Worm (Caenorhabditis elegans): ENCODE data around the gene cope-1.

DNA sequence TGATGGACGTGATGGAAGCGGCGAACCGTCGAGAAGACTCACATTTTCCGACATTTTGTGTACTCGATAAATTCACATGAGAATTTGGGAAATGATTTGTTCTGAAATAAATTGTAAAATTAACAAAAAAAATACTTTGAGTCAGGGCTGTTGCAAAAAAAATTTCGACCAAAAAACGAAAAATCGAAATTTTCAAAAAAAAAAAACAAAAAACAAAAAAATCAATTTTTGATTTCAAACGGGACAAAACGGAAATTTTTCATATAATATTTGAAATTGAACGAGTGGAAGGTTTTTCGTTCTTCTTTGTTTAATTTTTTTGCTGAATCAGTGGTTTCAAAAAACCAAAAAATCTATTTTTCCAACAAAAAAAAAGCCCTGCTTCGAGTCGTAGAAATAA lies 29.1 kb downstream of the cope-1 start, which contains the start of gene cua-1:
- TF ChIP-seq elt-2 (tag; optimal IDR thresholded peaks at IDR 0.05) (no peak), nfya-1 (tag; optimal IDR thresholded peaks at IDR 0.05) (no peak)

All from whole organism, late embryonic.